Fruit fly (Drosophila melanogaster): Measurements from ENCODE around the gene CG15169.

The CG15169 gene

dm6 chr2L:19034213-19034929, 43.6 kb downstream of the CG15169 start, which contains the start of the genes mib2 and CG31800 (continued):
- TF ChIP-seq CG1233 (GFP tag; optimal IDR thresholded peaks at IDR 0.05) (no peak), slp2 (GFP tag; optimal IDR thresholded peaks at IDR 0.05) (no peak), Atf-2 (GFP tag; optimal IDR thresholded peaks at IDR 0.05) (no peak), zen2 (GFP tag; IDR thresholded peaks at IDR 0.05; ENCODE audit: partially characterized antibody) (peak; percentile 81; the same call in 2 of the 3 replicates), ato (GFP tag; IDR thresholded peaks at IDR 0.05; ENCODE audit: partially characterized antibody) (peak; percentile 52; the same call in 1 of the 2 replicates), Doc3 (GFP tag; IDR thresholded peaks at IDR 0.05; ENCODE audit: partially characterized antibody) (peak; percentile 76; the same call in 2 of the 3 replicates), D (optimal IDR thresholded peaks at IDR 0.05) (no peak), D (GFP tag; optimal IDR thresholded peaks at IDR 0.05) (no peak), CG7987 (GFP tag; optimal IDR thresholded peaks at IDR 0.05) (peak; percentile 15), ftz-f1 (GFP tag; optimal IDR thresholded peaks at IDR 0.05) (no peak), HmgD (GFP tag; optimal IDR thresholded peaks at IDR 0.05) (no peak), Opbp (GFP tag; IDR thresholded peaks at IDR 0.05; ENCODE audit: partially characterized antibody) (peak; percentile 86; the same call in 2 of the 3 replicates), Hr51 (GFP tag; optimal IDR thresholded peaks at IDR 0.05) (no peak), gro (GFP tag; optimal IDR thresholded peaks at IDR 0.05) (peak; percentile 20), Dll (GFP tag; IDR thresholded peaks at IDR 0.05; ENCODE audit: partially characterized antibody) (peak; percentile 83), CG7963 (GFP tag; IDR thresholded peaks at IDR 0.05; ENCODE audit: partially characterized antibody) (peak; percentile 86), Dref (GFP tag; IDR thresholded peaks at IDR 0.05) (peak; percentile 86), CG6175 (GFP tag; IDR thresholded peaks at IDR 0.05) (no peak), Hey (tag; optimal IDR thresholded peaks at IDR 0.05) (no peak), Deaf1 (tag; optimal IDR thresholded peaks at IDR 0.05) (no peak), sd (tag; optimal IDR thresholded peaks at IDR 0.05) (no peak), MESR4 (GFP tag; optimal IDR thresholded peaks at IDR 0.05) (peak; percentile 79), twi (tag; optimal IDR thresholded peaks at IDR 0.05) (peak; percentile 77), CkIIα-i1 (GFP tag; IDR thresholded peaks at IDR 0.05) (no peak), CG15514 (GFP tag; optimal IDR thresholded peaks at IDR 0.05) (peak; percentile 26), chinmo (GFP tag; IDR thresholded peaks at IDR 0.05; ENCODE audit: partially characterized antibody) (peak; percentile 82; the same call in 2 of the 4 replicates), sob (GFP tag; IDR thresholded peaks at IDR 0.05) (peak; percentile 35; the same call in 1 of the 2 replicates), Sox102F (GFP tag; optimal IDR thresholded peaks at IDR 0.05) (no peak), row (GFP tag; IDR thresholded peaks at IDR 0.05) (peak; percentile 44; the same call in 1 of the 3 replicates), phol (tag; optimal IDR thresholded peaks at IDR 0.05) (peak; percentile 5), CG10209 (GFP tag; optimal IDR thresholded peaks at IDR 0.05) (no peak), CG18011 (GFP tag; optimal IDR thresholded peaks at IDR 0.05) (no peak), Fer3 (tag; optimal IDR thresholded peaks at IDR 0.05) (no peak), CG17829 (tag; optimal IDR thresholded peaks at IDR 0.05) (peak; percentile 35), CG12769 (tag; optimal IDR thresholded peaks at IDR 0.05) (no peak), slbo (GFP tag; IDR thresholded peaks at IDR 0.05) (peak; percentile 20; the same call in 1 of the 2 replicates), Hmx (GFP tag; optimal IDR thresholded peaks at IDR 0.05) (no peak), vnd (GFP tag; IDR thresholded peaks at IDR 0.05; ENCODE audit: partially characterized antibody) (peak; percentile 77), HLH4C (GFP tag; IDR thresholded peaks at IDR 0.05; ENCODE audit: partially characterized antibody) (peak; percentile 89), dan (GFP tag; IDR thresholded peaks at IDR 0.05) (no peak), mirr (GFP tag; optimal IDR thresholded peaks at IDR 0.05) (no peak), CG10462 (GFP tag; optimal IDR thresholded peaks at IDR 0.05) (no peak), CG4617 (GFP tag; optimal IDR thresholded peaks at IDR 0.05; ENCODE audit: borderline replicate concordance) (peak; percentile 90), CG8290 (GFP tag; optimal IDR thresholded peaks at IDR 0.05) (peak; percentile 29), CG8290 (tag; optimal IDR thresholded peaks at IDR 0.05) (peak in 1 of 2 experiments; percentile 49), CG32767 (GFP tag; IDR thresholded peaks at IDR 0.05) (no peak), ewg (GFP tag; optimal IDR thresholded peaks at IDR 0.05) (peak; percentile 73), Ets65A (GFP tag) (peak; percentile 48)

Measured in whole organism, embryonic.